Worm (Caenorhabditis elegans) whole organism, L4 larva: ENCODE measurements around the gene ints-11.
A peak's percentile ranks its signal among the peaks of the same experiment; 100 is the strongest.

Experiments used
- F37D6.2 ChIP-seq: sonication (generic microtip); optimal IDR thresholded peaks from 2 replicates; lab custom pipeline; 2016; ENCODE audit warnings: mild to moderate bottlenecking, missing genetic modification characterization, missing compliant biosample characterization
- R02D3.7 ChIP-seq: fragments of 150-350 bp; sonication (generic microtip); optimal IDR thresholded peaks from 3 replicates; lab custom pipeline; 2014; ENCODE audit warnings: missing biosample characterization, missing genetic modification characterization
- ZK546.5 ChIP-seq, 2 experiments: sonication (generic microtip); optimal IDR thresholded peaks; 2 replicates each; lab custom pipeline; 2017; ENCODE audit warnings: missing biosample characterization in 2 of 2, missing genetic modification characterization in 2 of 2
- ceh-28 ChIP-seq: fragments of 150-350 bp; optimal IDR thresholded peaks from 2 replicates; lab custom pipeline; 2014; ENCODE audit warnings: missing biosample characterization, missing genetic modification reagents, missing genetic modification characterization
- ceh-82 ChIP-seq: sonication (generic microtip); optimal IDR thresholded peaks from 2 replicates; lab custom pipeline; 2017; ENCODE audit warnings: missing biosample characterization, missing genetic modification characterization
- lin-1 ChIP-seq: fragments of 200-800 bp; sonication (Bioruptor generic); IDR thresholded peaks from 2 replicates; pipeline ENCODE4 v1.3.6; 2022; ENCODE audit warnings: missing genetic modification reagents, missing genetic modification characterization, missing compliant biosample characterization
- lsy-2 ChIP-seq, 2 experiments: fragments of 150-350 bp in 1 of 2; sonication (generic microtip) in 1 of 2; optimal IDR thresholded peaks; 2 replicates each; lab custom pipeline; 2014 to 2017; ENCODE audit warnings: missing biosample characterization in 2 of 2, missing genetic modification characterization in 2 of 2
- nhr-28 ChIP-seq: fragments of 150-350 bp; optimal IDR thresholded peaks from 2 replicates; lab custom pipeline; 2014; ENCODE audit warnings: missing biosample characterization, missing genetic modification characterization
- pha-4 ChIP-seq, 2 experiments: fragments of 150-350 bp in 1 of 2; fragments of 200-800 bp in 1 of 2; sonication (Bioruptor generic) in 1 of 2; IDR thresholded peaks in 1 of 2; optimal IDR thresholded peaks in 1 of 2; 2 replicates each; pipeline versions ENCODE4 v1.3.6 to Lab custom; 2014 to 2022; ENCODE audit warnings: missing genetic modification characterization in 2 of 2, missing genetic modification reagents in 2 of 2, missing biosample characterization in 1 of 2, missing compliant biosample characterization in 1 of 2
- pqm-1 ChIP-seq: sonication (generic microtip); optimal IDR thresholded peaks from 2 replicates; lab custom pipeline; 2017; ENCODE audit warnings: missing biosample characterization, missing genetic modification characterization
- snpc-4 ChIP-seq: fragments of 150-350 bp; optimal IDR thresholded peaks from 2 replicates; lab custom pipeline; 2014; ENCODE audit warnings: missing biosample characterization, missing genetic modification characterization
- unc-130 ChIP-seq: sonication (generic microtip); optimal IDR thresholded peaks from 2 replicates; lab custom pipeline; 2016; ENCODE audit warnings: missing genetic modification reagents, missing genetic modification characterization, missing compliant biosample characterization
- unc-39 ChIP-seq: sonication (generic microtip); optimal IDR thresholded peaks from 2 replicates; lab custom pipeline; 2017; ENCODE audit warnings: missing biosample characterization, missing genetic modification characterization
- zag-1 ChIP-seq: fragments of 150-350 bp; optimal IDR thresholded peaks from 2 replicates; lab custom pipeline; 2014; ENCODE audit warnings: missing biosample characterization, missing genetic modification characterization

DNA sequence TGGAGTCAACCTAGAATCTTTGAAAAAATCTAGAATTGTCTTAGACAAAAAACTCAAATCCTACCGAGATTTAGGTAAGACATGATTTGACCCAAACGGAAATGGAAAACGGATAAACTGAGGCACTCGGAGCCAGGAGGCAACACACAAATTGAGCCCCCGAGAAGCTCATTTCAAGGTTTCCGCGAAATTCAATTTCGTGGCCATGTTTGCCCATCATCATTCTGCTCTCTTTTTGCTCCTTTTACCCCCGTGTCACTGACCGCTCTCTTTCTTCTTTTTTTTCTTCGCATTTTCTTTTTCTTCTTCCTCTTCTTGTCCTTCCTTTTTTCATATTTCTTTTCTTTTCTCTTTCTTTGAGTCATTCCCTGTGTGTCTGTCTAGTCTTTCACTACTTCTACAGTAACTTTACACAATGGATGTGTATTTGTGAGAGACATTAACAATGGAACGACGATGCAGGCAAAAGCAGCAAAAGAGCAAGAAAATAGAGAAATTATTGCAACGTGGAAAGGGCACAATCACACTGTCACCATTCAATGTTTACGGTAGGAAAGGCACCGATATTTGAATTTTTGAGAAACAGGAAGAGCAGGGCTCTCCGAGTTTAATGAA lies 9.5 kb upstream of the ints-11 start:
- TF ChIP-seq R02D3.7 (tag; lab: Kevin White, UChicago): no peak
- TF ChIP-seq lin-1: no peak
- TF ChIP-seq F37D6.2: no peak
- TF ChIP-seq snpc-4 (tag; lab: Kevin White, UChicago): no peak
- no peak for TF ChIP-seq ZK546.5 (tag; optimal IDR thresholded peaks at IDR 0.05; lab: Kevin White, UChicago)
- no peak for TF ChIP-seq zag-1
- no peak for TF ChIP-seq nhr-28
- TF ChIP-seq ceh-28 (tag; lab: Kevin White, UChicago): no peak
- peak in 1 of 2 experiments; percentile 56 for TF ChIP-seq lsy-2 (tag; optimal IDR thresholded peaks at IDR 0.05; lab: Kevin White, UChicago)
- no peak for TF ChIP-seq pqm-1 (tag; lab: Kevin White, UChicago)
- no peak for TF ChIP-seq pha-4 (GFP tag; IDR thresholded peaks at IDR 0.05; lab: Robert Waterston, UW)
- TF ChIP-seq pha-4 (tag; optimal IDR thresholded peaks at IDR 0.05; lab: Kevin White, UChicago): peak; percentile 54
- no peak for TF ChIP-seq unc-39
- no peak for TF ChIP-seq unc-130 (GFP tag; lab: Kevin White, UChicago)
- no peak for TF ChIP-seq ceh-82 (tag; lab: Kevin White, UChicago)
